3 fruit fly cellular contexts compared by ENCODE assay signal in the genomic region with DNA sequence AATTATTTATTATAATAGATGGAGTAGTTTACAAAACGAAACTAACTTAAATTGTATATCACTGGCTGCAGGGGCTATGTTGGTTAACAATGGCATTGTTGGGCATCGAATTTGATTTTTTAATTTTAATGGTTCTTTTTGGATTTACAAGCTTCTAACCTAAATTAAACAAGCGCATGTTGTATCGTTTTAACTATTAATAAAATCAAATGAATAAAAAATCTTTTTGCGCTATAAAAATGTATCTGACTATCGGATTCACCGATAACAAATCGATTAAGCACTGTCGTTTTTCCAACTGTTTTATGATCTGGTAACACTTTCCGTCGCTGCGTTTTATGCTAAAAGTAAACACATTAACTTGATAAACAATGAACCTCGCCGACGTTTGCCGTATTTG.
TF ChIP-seq lines count a peak whose summit lies in the region.

A gene (minus strand): TSS at position 243 of the 400 bp plus-strand sequence.
A gene (plus strand): TSS at position 303 of the 400 bp plus-strand sequence.

- TF ChIP-seq CTCF in whole organism, embryonic (GFP tag; optimal IDR thresholded peaks at IDR 0.05; lab: Kevin White, UChicago) = no peak

TF ChIP-seq in whole organism, adult, 20 proteins besides CTCF, POLR2A, EP300 and RAD21:
- TF ChIP-seq Mnt (GFP tag; optimal IDR thresholded peaks at IDR 0.05; lab: Kevin White, UChicago) (peak; percentile 14), toe (GFP tag; optimal IDR thresholded peaks at IDR 0.05; lab: Kevin White, UChicago) (peak; percentile 50), Clk (GFP tag; optimal IDR thresholded peaks at IDR 0.05; lab: Kevin White, UChicago) (no peak)

TF ChIP-seq in whole organism, embryonic, 481 proteins besides CTCF, POLR2A, EP300 and RAD21 (continues in another document):
- TF ChIP-seq Atf6 (GFP tag; IDR thresholded peaks at IDR 0.05; lab: Robert Waterston, UW) (no peak), Dek (tag; optimal IDR thresholded peaks at IDR 0.05; lab: Kevin White, UChicago) (no peak), CG30403 (GFP tag; optimal IDR thresholded peaks at IDR 0.05; lab: Kevin White, UChicago) (peak; percentile 6), CG7963 (GFP tag; IDR thresholded peaks at IDR 0.05; lab: Robert Waterston, UW; ENCODE audit: partially characterized antibody) (peak; percentile 49; the same call in 2 of the 3 replicates), Dref (GFP tag; IDR thresholded peaks at IDR 0.05; lab: Robert Waterston, UW) (peak; percentile 80), Ets97D (GFP tag; optimal IDR thresholded peaks at IDR 0.05; lab: Kevin White, UChicago) (peak; percentile 23), grn (GFP tag; optimal IDR thresholded peaks at IDR 0.05; lab: Kevin White, UChicago) (no peak), CG10431 (GFP tag; optimal IDR thresholded peaks at IDR 0.05; lab: Kevin White, UChicago) (no peak), Meics (GFP tag; optimal IDR thresholded peaks at IDR 0.05; lab: Kevin White, UChicago) (no peak), dpn (GFP tag; optimal IDR thresholded peaks at IDR 0.05; lab: Kevin White, UChicago) (no peak), Fer2 (tag; optimal IDR thresholded peaks at IDR 0.05; lab: Kevin White, UChicago) (no peak), CG13624 (GFP tag; optimal IDR thresholded peaks at IDR 0.05; lab: Kevin White, UChicago) (peak; percentile 21), CG17829 (tag; optimal IDR thresholded peaks at IDR 0.05; lab: Kevin White, UChicago) (peak; percentile 36), CG11504 (tag; optimal IDR thresholded peaks at IDR 0.05; lab: Kevin White, UChicago) (no peak), Doc2 (GFP tag; IDR thresholded peaks at IDR 0.05; lab: Robert Waterston, UW) (no peak), pan (optimal IDR thresholded peaks at IDR 0.05; lab: Kevin White, UChicago) (no peak), pan (GFP tag; optimal IDR thresholded peaks at IDR 0.05 in 1 of 2, IDR thresholded peaks at IDR 0.05 in 1 of 2) (no peak), Abd-B (GFP tag; optimal IDR thresholded peaks at IDR 0.05; lab: Kevin White, UChicago) (peak; percentile 35), phol (tag; optimal IDR thresholded peaks at IDR 0.05; lab: Kevin White, UChicago) (peak; percentile 21), Dp (GFP tag; optimal IDR thresholded peaks at IDR 0.05; lab: Kevin White, UChicago) (peak; percentile 67), CG11560 (tag; IDR thresholded peaks at IDR 0.05; lab: Robert Waterston, UW) (peak; percentile 55; the same call in 1 of the 3 replicates), Hr39 (optimal IDR thresholded peaks at IDR 0.05; lab: Kevin White, UChicago) (no peak), stwl (tag; optimal IDR thresholded peaks at IDR 0.05; lab: Kevin White, UChicago) (peak; percentile 58), Fer3 (tag; optimal IDR thresholded peaks at IDR 0.05; lab: Kevin White, UChicago) (no peak), abd-A (tag; optimal IDR thresholded peaks at IDR 0.05; lab: Kevin White, UChicago) (no peak), zen2 (GFP tag; IDR thresholded peaks at IDR 0.05; lab: Robert Waterston, UW; ENCODE audit: partially characterized antibody) (peak; percentile 17; the same call in 1 of the 3 replicates), CG11093 (GFP tag; IDR thresholded peaks at IDR 0.05; lab: Robert Waterston, UW) (no peak), Med (GFP tag; lab: Kevin White, UChicago) (peak; percentile 75), CG42726 (GFP tag; IDR thresholded peaks at IDR 0.05; lab: Robert Waterston, UW; ENCODE audit: partially characterized antibody) (no peak), vvl (GFP tag; IDR thresholded peaks at IDR 0.05; lab: Robert Waterston, UW) (0 out of 2 replicates have a peak, but pooled peaks have one; percentile 20), CG6791 (GFP tag; IDR thresholded peaks at IDR 0.05; lab: Robert Waterston, UW; ENCODE audit: partially characterized antibody) (0 out of 3 replicates have a peak, but pooled peaks have one; percentile 45), CG8478 (optimal IDR thresholded peaks at IDR 0.05; lab: Kevin White, UChicago) (no peak), CG8359 (GFP tag; optimal IDR thresholded peaks at IDR 0.05; lab: Kevin White, UChicago; ENCODE audit: borderline replicate concordance) (no peak), CG2129 (GFP tag; IDR thresholded peaks at IDR 0.05; lab: Robert Waterston, UW; ENCODE audit: partially characterized antibody) (peak; percentile 24; the same call in 1 of the 2 replicates), CG14710 (tag; optimal IDR thresholded peaks at IDR 0.05; lab: Kevin White, UChicago) (peak; percentile 46), CG3407 (GFP tag; optimal IDR thresholded peaks at IDR 0.05; lab: Kevin White, UChicago) (no peak), CG30020 (tag; optimal IDR thresholded peaks at IDR 0.05; lab: Kevin White, UChicago) (peak; percentile 45), nmo (GFP tag; optimal IDR thresholded peaks at IDR 0.05; lab: Kevin White, UChicago) (peak; percentile 40), CG12155 (GFP tag; optimal IDR thresholded peaks at IDR 0.05; lab: Kevin White, UChicago) (peak; percentile 17)

TF ChIP-seq in whole organism, prepupa, 60 proteins besides CTCF, POLR2A, EP300 and RAD21:
- no peak for TF ChIP-seq vri (GFP tag; optimal IDR thresholded peaks at IDR 0.05; lab: Kevin White, UChicago)
- TF ChIP-seq CG1621 (tag; optimal IDR thresholded peaks at IDR 0.05; lab: Kevin White, UChicago) = no peak
- TF ChIP-seq CG10669 (GFP tag; optimal IDR thresholded peaks at IDR 0.05; lab: Kevin White, UChicago) = no peak
- TF ChIP-seq Sox15 (GFP tag; optimal IDR thresholded peaks at IDR 0.05; lab: Kevin White, UChicago) = no peak
- TF ChIP-seq CG31627 (GFP tag; optimal IDR thresholded peaks at IDR 0.05; lab: Kevin White, UChicago) = no peak
- peak; percentile 90 for TF ChIP-seq fkh (GFP tag; optimal IDR thresholded peaks at IDR 0.05; lab: Kevin White, UChicago)
- no peak for TF ChIP-seq CG6854 (GFP tag; optimal IDR thresholded peaks at IDR 0.05; lab: Kevin White, UChicago)
- no peak for TF ChIP-seq esn (GFP tag; optimal IDR thresholded peaks at IDR 0.05; lab: Kevin White, UChicago)
- TF ChIP-seq Hr4 (GFP tag; optimal IDR thresholded peaks at IDR 0.05; lab: Kevin White, UChicago) = no peak
- no peak for TF ChIP-seq CG34406 (GFP tag; optimal IDR thresholded peaks at IDR 0.05; lab: Kevin White, UChicago)
- peak; percentile 5 for TF ChIP-seq lz (GFP tag; optimal IDR thresholded peaks at IDR 0.05; lab: Kevin White, UChicago)
